Worm (Caenorhabditis elegans): Measurements from ENCODE around the gene clec-121.

- TF ChIP-seq ZK546.5 (tag; optimal IDR thresholded peaks at IDR 0.05), result no peak
- no peak for TF ChIP-seq nhr-77 (tag; optimal IDR thresholded peaks at IDR 0.05)
- no peak for TF ChIP-seq nhr-11 (tag; optimal IDR thresholded peaks at IDR 0.05)
- TF ChIP-seq ama-1 (optimal IDR thresholded peaks at IDR 0.05), result no peak
- no peak for TF ChIP-seq alr-1 (tag; optimal IDR thresholded peaks at IDR 0.05)
- TF ChIP-seq R02D3.7 (tag; optimal IDR thresholded peaks at IDR 0.05), result no peak
These were observed 1.6 kb upstream of the clec-121 start, which contains the start of gene srg-24 for ce11 chrII:3100546-3100945.

Measured in whole organism, L2 larva.